Fruit fly (Drosophila melanogaster): ENCODE data around the gene CG9098.

CG9098 gene

DNA sequence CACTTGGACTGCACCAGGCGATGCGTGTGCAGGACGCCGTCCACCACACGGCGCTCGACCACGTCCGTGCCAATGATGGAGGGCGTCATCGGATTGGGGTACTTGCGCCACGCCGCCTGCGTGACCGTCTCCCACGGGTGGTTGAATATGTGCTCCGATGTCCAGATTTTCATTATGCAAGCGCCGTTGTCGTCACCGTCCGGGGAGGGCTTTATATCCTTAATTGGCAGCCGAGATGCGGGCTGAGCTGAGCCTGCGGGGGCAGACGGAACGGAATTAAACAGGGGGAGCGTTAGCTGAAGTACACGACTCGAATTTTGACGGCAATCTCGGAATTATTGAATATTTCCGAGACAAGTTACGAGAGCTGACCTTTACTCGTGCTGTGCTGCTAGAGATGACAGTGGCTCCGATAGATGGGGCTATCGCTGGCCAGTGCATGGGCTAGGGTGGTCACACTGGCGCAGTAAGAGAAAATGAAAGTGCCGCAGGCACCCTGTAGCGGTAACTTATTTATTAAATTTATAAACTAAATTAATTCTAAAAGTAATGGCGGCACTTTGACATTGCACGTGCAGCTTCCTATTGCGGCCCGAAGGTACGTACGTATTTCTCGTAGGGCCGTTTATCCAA is 35.5 kb upstream of the CG9098 start, which contains the start of gene IPIP (continued):
- TF ChIP-seq CG12391 (tag; optimal IDR thresholded peaks at IDR 0.05) (peak; percentile 12), CG2712 (tag; optimal IDR thresholded peaks at IDR 0.05) (peak; percentile 46), pnt (GFP tag; optimal IDR thresholded peaks at IDR 0.05) (no peak), tgo (GFP tag; IDR thresholded peaks at IDR 0.05) (peak; percentile 29; the same call in 1 of the 3 replicates), CG17829 (tag; optimal IDR thresholded peaks at IDR 0.05) (peak; percentile 44), Asciz (GFP tag; optimal IDR thresholded peaks at IDR 0.05) (no peak), Pdp1 (GFP tag; optimal IDR thresholded peaks at IDR 0.05) (peak in 1 of 2 experiments; percentile 98), CG2129 (GFP tag; IDR thresholded peaks at IDR 0.05; ENCODE audit: partially characterized antibody) (peak; percentile 41), nau (GFP tag; optimal IDR thresholded peaks at IDR 0.05) (no peak), CG4617 (GFP tag; optimal IDR thresholded peaks at IDR 0.05; ENCODE audit: borderline replicate concordance) (peak; percentile 89), CG2120 (GFP tag; optimal IDR thresholded peaks at IDR 0.05) (peak; percentile 55), ase (GFP tag; IDR thresholded peaks at IDR 0.05) (peak; percentile 34; the same call in 1 of the 3 replicates), CG9817 (tag; optimal IDR thresholded peaks at IDR 0.05) (peak; percentile 32), CG1233 (GFP tag; optimal IDR thresholded peaks at IDR 0.05) (peak; percentile 53), inv (GFP tag; IDR thresholded peaks at IDR 0.05; ENCODE audit: partially characterized antibody) (peak; percentile 83), onecut (GFP tag; IDR thresholded peaks at IDR 0.05) (peak; percentile 69), CG3847 (GFP tag; IDR thresholded peaks at IDR 0.05) (peak; percentile 70), CG4360 (GFP tag; IDR thresholded peaks at IDR 0.05) (no peak), CG15514 (GFP tag; optimal IDR thresholded peaks at IDR 0.05) (peak; percentile 64), GATAe (GFP tag; conservative IDR thresholded peaks at IDR 0.05) (no peak), grau (tag; optimal IDR thresholded peaks at IDR 0.05) (peak; percentile 2), aop (GFP tag; IDR thresholded peaks at IDR 0.05) (no peak), insv (GFP tag; optimal IDR thresholded peaks at IDR 0.05) (no peak), CG30403 (GFP tag; optimal IDR thresholded peaks at IDR 0.05) (peak; percentile 26), Dll (GFP tag; IDR thresholded peaks at IDR 0.05; ENCODE audit: partially characterized antibody) (peak; percentile 74; the same call in 3 of the 4 replicates), CG10543 (GFP tag; optimal IDR thresholded peaks at IDR 0.05) (peak; percentile 51), CG31365 (tag; optimal IDR thresholded peaks at IDR 0.05) (peak; percentile 24), unc-4 (GFP tag; IDR thresholded peaks at IDR 0.05; ENCODE audit: partially characterized antibody) (peak; percentile 81), CG18599 (GFP tag; optimal IDR thresholded peaks at IDR 0.05) (peak; percentile 15), org-1 (GFP tag; optimal IDR thresholded peaks at IDR 0.05) (no peak), gcm2 (GFP tag; optimal IDR thresholded peaks at IDR 0.05) (peak; percentile 30), CG7786 (GFP tag; optimal IDR thresholded peaks at IDR 0.05) (no peak), Awh (GFP tag; IDR thresholded peaks at IDR 0.05) (no peak), CG13624 (GFP tag; optimal IDR thresholded peaks at IDR 0.05) (peak; percentile 28), twi (tag; optimal IDR thresholded peaks at IDR 0.05) (no peak), cato (GFP tag; optimal IDR thresholded peaks at IDR 0.05; ENCODE audit: borderline replicate concordance) (no peak), caup (GFP tag; optimal IDR thresholded peaks at IDR 0.05; ENCODE audit: severe bottlenecking) (peak; percentile 53), z (GFP tag; IDR thresholded peaks at IDR 0.05) (no peak), sna (GFP tag; IDR thresholded peaks at IDR 0.05; ENCODE audit: partially characterized antibody) (0 out of 2 replicates have a peak, but pooled peaks have one; percentile 21), dysf (GFP tag; IDR thresholded peaks at IDR 0.05) (0 out of 3 replicates have a peak, but pooled peaks have one; percentile 1), h (optimal IDR thresholded peaks at IDR 0.05) (no peak), HLH3B (GFP tag; IDR thresholded peaks at IDR 0.05) (no peak), bab2 (GFP tag; optimal IDR thresholded peaks at IDR 0.05) (no peak), fu2 (GFP tag; optimal IDR thresholded peaks at IDR 0.05) (no peak), HmgZ (tag; optimal IDR thresholded peaks at IDR 0.05) (peak; percentile 59), CG9609 (GFP tag; optimal IDR thresholded peaks at IDR 0.05) (no peak), sisA (GFP tag; IDR thresholded peaks at IDR 0.05) (0 out of 2 replicates have a peak, but pooled peaks have one; percentile 4), CG3726 (GFP tag; IDR thresholded peaks at IDR 0.05) (no peak), CG6854 (GFP tag; optimal IDR thresholded peaks at IDR 0.05) (no peak)

Data from whole organism, embryonic.